Worm (Caenorhabditis elegans): ENCODE results near the gene T13H5.1.

DNA sequence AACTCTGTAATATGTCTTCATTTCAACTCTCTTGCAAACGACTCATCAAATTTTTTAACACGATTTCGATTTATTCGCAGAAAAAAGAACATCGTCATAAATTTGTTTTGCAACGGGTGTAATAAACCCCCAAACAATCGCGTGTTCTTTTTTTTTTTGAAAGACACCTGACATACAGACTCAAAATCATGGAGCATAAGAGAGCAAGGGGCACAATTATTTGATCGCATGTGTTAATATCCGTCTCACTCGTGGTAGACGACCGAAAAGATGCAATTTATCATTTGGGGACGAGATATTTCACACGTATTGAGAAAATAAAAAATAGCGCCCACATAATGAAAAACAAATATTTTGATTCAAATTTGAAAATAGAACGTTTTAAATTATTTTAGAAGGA lies 12.7 kb downstream of the T13H5.1 start:
- TF ChIP-seq daf-12 (tag; optimal IDR thresholded peaks at IDR 0.05) (no peak), unc-39 (tag; optimal IDR thresholded peaks at IDR 0.05) (no peak)
